Worm (Caenorhabditis elegans) whole organism, L4 larva: Measurements from ENCODE around the gene srh-276.
A peak's percentile ranks its signal among the peaks of the same experiment; 100 is the strongest.

Experiments
- F26F4.8 ChIP-seq: fragments of 200-800 bp; sonication (Bioruptor generic); conservative IDR thresholded peaks from 2 replicates; pipeline ENCODE4 v1.3.6; 2022; ENCODE audit warnings: missing genetic modification characterization, missing compliant biosample characterization
- ceh-20 ChIP-seq: fragments of 200-800 bp; sonication (Bioruptor generic); IDR thresholded peaks from 2 replicates; pipeline ENCODE4 v1.3.6; 2022; ENCODE audit warnings: missing genetic modification reagents, missing genetic modification characterization, missing compliant biosample characterization
- ceh-32 ChIP-seq: sonication (generic microtip); optimal IDR thresholded peaks from 2 replicates; lab custom pipeline; 2016; ENCODE audit warnings: mild to moderate bottlenecking, missing genetic modification characterization, missing compliant biosample characterization; ENCODE audit not compliant: poor library complexity
- ceh-44 ChIP-seq: fragments of 200-800 bp; sonication (Bioruptor generic); IDR thresholded peaks from 2 replicates; pipeline ENCODE4 v1.3.6; 2022; ENCODE audit warnings: missing genetic modification reagents, missing genetic modification characterization, missing compliant biosample characterization
- egl-27 ChIP-seq: sonication (generic microtip); optimal IDR thresholded peaks from 3 replicates; lab custom pipeline; 2017; ENCODE audit warnings: missing biosample characterization, missing genetic modification reagents, missing genetic modification characterization
- fkh-10 ChIP-seq: fragments of 150-350 bp; optimal IDR thresholded peaks from 2 replicates; lab custom pipeline; 2014; ENCODE audit warnings: missing biosample characterization, missing genetic modification reagents, missing genetic modification characterization
- hif-1 ChIP-seq, 2 experiments: sonication (generic microtip); optimal IDR thresholded peaks; 2 replicates each; lab custom pipeline; 2016 to 2017; ENCODE audit warnings: missing compliant biosample characterization in 2 of 2, missing genetic modification characterization in 2 of 2, missing genetic modification reagents in 2 of 2, missing genotype in 2 of 2, mild to moderate bottlenecking in 1 of 2
- hmg-1.1 ChIP-seq: fragments of 200-800 bp; sonication (Bioruptor generic); IDR thresholded peaks from 2 replicates; pipeline ENCODE4 v1.3.6; 2022; ENCODE audit warnings: missing genetic modification reagents, missing genetic modification characterization, missing compliant biosample characterization
- lin-15B ChIP-seq: fragments of 150-350 bp; sonication (generic microtip); optimal IDR thresholded peaks from 3 replicates; lab custom pipeline; 2014; ENCODE audit warnings: missing biosample characterization, missing genetic modification characterization
- lin-38 ChIP-seq: fragments of 200-800 bp; sonication (Bioruptor generic); IDR thresholded peaks from 2 replicates; pipeline ENCODE4 v1.3.6; 2022; ENCODE audit warnings: missing genetic modification reagents, missing genetic modification characterization, missing compliant biosample characterization
- lir-3 ChIP-seq: sonication (generic microtip); optimal IDR thresholded peaks from 2 replicates; lab custom pipeline; 2016; ENCODE audit warnings: mild to moderate bottlenecking, missing genetic modification characterization, missing compliant biosample characterization
- lsy-2 ChIP-seq, 2 experiments: fragments of 150-350 bp in 1 of 2; sonication (generic microtip) in 1 of 2; optimal IDR thresholded peaks; 2 replicates each; lab custom pipeline; 2014 to 2017; ENCODE audit warnings: missing biosample characterization in 2 of 2, missing genetic modification characterization in 2 of 2
- mdl-1 ChIP-seq, 2 experiments: fragments of 150-350 bp in 1 of 2; sonication (generic microtip) in 1 of 2; optimal IDR thresholded peaks; 2 replicates each; lab custom pipeline; 2014 to 2017; ENCODE audit warnings: missing biosample characterization in 2 of 2, missing genetic modification characterization in 2 of 2
- mes-2 ChIP-seq: sonication (generic microtip); optimal IDR thresholded peaks from 2 replicates; lab custom pipeline; 2016; ENCODE audit warnings: missing genotype, mild to moderate bottlenecking, missing genetic modification characterization, missing compliant biosample characterization; ENCODE audit not compliant: poor library complexity, severe bottlenecking
- mxl-3 ChIP-seq: fragments of 200-800 bp; sonication (Bioruptor generic); optimal IDR thresholded peaks from 2 replicates; lab custom pipeline; 2018; ENCODE audit warnings: mild to moderate bottlenecking, missing genetic modification characterization, missing compliant biosample characterization
- nhr-6 ChIP-seq: fragments of 150-350 bp; optimal IDR thresholded peaks from 2 replicates; lab custom pipeline; 2014; ENCODE audit warnings: missing biosample characterization, missing genetic modification characterization
- nhr-76 ChIP-seq: fragments of 150-350 bp; optimal IDR thresholded peaks from 2 replicates; lab custom pipeline; 2014; ENCODE audit warnings: missing biosample characterization, missing genetic modification characterization
- unc-62 ChIP-seq, 3 experiments: fragments of 150-350 bp in 1 of 3; sonication (generic microtip); optimal IDR thresholded peaks in 2 of 3; peaks in 1 of 3; 1 replicate in 1 of 3; 2 replicates in 2 of 3; lab custom pipeline; 2014 to 2017; ENCODE audit warnings: missing biosample characterization in 3 of 3, missing genetic modification characterization in 3 of 3, missing genetic modification reagents in 3 of 3, missing genotype in 1 of 3
- zag-1 ChIP-seq: fragments of 150-350 bp; optimal IDR thresholded peaks from 2 replicates; lab custom pipeline; 2014; ENCODE audit warnings: missing biosample characterization, missing genetic modification characterization
- zfp-2 ChIP-seq: sonication (generic microtip); optimal IDR thresholded peaks from 2 replicates; lab custom pipeline; 2016; ENCODE audit warnings: mild to moderate bottlenecking, missing genetic modification characterization, missing compliant biosample characterization
- ztf-7 ChIP-seq: fragments of 150-350 bp; optimal IDR thresholded peaks from 2 replicates; lab custom pipeline; 2014; ENCODE audit warnings: missing biosample characterization, missing genetic modification characterization

Gene srh-276

DNA sequence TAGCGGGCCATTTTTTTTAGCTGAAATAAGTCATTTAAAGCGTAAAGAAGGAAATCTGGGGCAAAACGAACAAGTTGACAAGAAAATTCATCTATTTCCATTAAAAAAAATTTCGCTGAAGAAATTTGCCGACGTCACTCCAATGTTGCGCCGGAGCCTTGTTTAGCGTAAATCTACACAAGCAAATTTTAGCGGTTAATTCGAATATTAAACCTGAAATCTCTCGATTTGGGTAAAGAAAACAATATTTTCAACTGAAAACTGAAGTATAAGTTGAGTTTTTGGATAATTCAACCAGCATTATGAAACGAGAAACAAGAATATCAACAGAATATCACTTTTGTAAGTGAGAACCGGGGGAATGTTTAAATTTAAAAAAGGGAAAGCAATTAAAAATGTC is 49.2 kb downstream of the srh-276 start, which contains the start of gene F28F8.9 (continued):
- TF ChIP-seq hif-1 (tag; optimal IDR thresholded peaks at IDR 0.05; lab: Kevin White, UChicago) (no peak), lin-15B (no peak), ztf-7 (tag; lab: Kevin White, UChicago) (no peak), ceh-32 (tag; lab: Kevin White, UChicago) (no peak), hmg-1.1 (GFP tag; lab: Robert Waterston, UW) (no peak), mes-2 (tag; lab: Kevin White, UChicago) (peak; percentile 70), mxl-3 (GFP tag; lab: Kevin White, UChicago) (no peak), unc-62 (GFP tag; optimal IDR thresholded peaks at IDR 0.05 in 1 of 2; lab: Kevin White, UChicago) (peak in 1 of 2 experiments; percentile 77), unc-62 (tag; optimal IDR thresholded peaks at IDR 0.05; lab: Kevin White, UChicago) (no peak), lin-38 (GFP tag; lab: Robert Waterston, UW) (peak; percentile 11; the same call in 1 of the 2 replicates), fkh-10 (GFP tag; lab: Kevin White, UChicago) (no peak), nhr-76 (tag; lab: Kevin White, UChicago) (no peak), ceh-20 (GFP tag; lab: Robert Waterston, UW) (no peak), lir-3 (tag; lab: Kevin White, UChicago) (no peak), nhr-6 (peak; percentile 21), egl-27 (tag; lab: Kevin White, UChicago) (no peak), ceh-44 (GFP tag; lab: Robert Waterston, UW) (no peak), zag-1 (tag; lab: Kevin White, UChicago) (no peak), zfp-2 (tag; lab: Kevin White, UChicago) (no peak), F26F4.8 (GFP tag; lab: Robert Waterston, UW) (no peak), mdl-1 (tag; optimal IDR thresholded peaks at IDR 0.05; lab: Kevin White, UChicago) (no peak), lsy-2 (tag; optimal IDR thresholded peaks at IDR 0.05; lab: Kevin White, UChicago) (peak in 1 of 2 experiments; percentile 76)
- TF ChIP-seq, all 104 proteins: peak for 9
